Worm (Caenorhabditis elegans): Measurements from ENCODE around the gene nsy-7.

The nsy-7 gene

ce11 chrIV:8034182-8034581 lies 52.3 kb downstream of the nsy-7 start:
- TF ChIP-seq lin-13 (GFP tag; optimal IDR thresholded peaks at IDR 0.05) = no peak
- no peak for TF ChIP-seq nhr-76 (tag; optimal IDR thresholded peaks at IDR 0.05)
- TF ChIP-seq elt-3 (tag; optimal IDR thresholded peaks at IDR 0.05) = no peak
- no peak for TF ChIP-seq grh-1 (GFP tag; IDR thresholded peaks at IDR 0.05)
